Worm (Caenorhabditis elegans): ENCODE data around the gene unc-103.
A peak's percentile ranks its signal among the peaks of the same experiment; 100 is the strongest.

The unc-103 gene

ce11 chrIII:4095441-4096095 is 19.6 kb upstream of the unc-103 start, which contains the start of gene C03C10.7:
TSS of gene C03C10.7 (plus strand) at chrIII:4096045.
- peak in 1 of 6 experiments; percentile 4 for TF ChIP-seq elt-3 (tag; optimal IDR thresholded peaks at IDR 0.05)
- TF ChIP-seq blmp-1 (tag; optimal IDR thresholded peaks at IDR 0.05), result peak; percentile 8
- TF ChIP-seq snpc-4 (tag; optimal IDR thresholded peaks at IDR 0.05), result no peak
- peak; percentile 64 to 72 (median 65) for TF ChIP-seq dpl-1 (GFP tag; optimal IDR thresholded peaks at IDR 0.05)
- no peak for TF ChIP-seq grh-1 (GFP tag; IDR thresholded peaks at IDR 0.05)
- no peak for TF ChIP-seq nhr-71 (tag; optimal IDR thresholded peaks at IDR 0.05)
- TF ChIP-seq alr-1 (tag; optimal IDR thresholded peaks at IDR 0.05; ENCODE audit: borderline replicate concordance), result no peak
- TF ChIP-seq pqm-1 (tag; optimal IDR thresholded peaks at IDR 0.05), result no peak
- TF ChIP-seq efl-1 (optimal IDR thresholded peaks at IDR 0.05), result peak in 1 of 2 experiments; percentile 53
- TF ChIP-seq efl-1 (GFP tag; optimal IDR thresholded peaks at IDR 0.05 in 1 of 2), result peak; percentile 68 to 96
- TF ChIP-seq lin-35 (GFP tag; optimal IDR thresholded peaks at IDR 0.05), result peak; percentile 11 to 42

- no peak for TF ChIP-seq ceh-82 (tag; optimal IDR thresholded peaks at IDR 0.05)
- no peak for TF ChIP-seq nhr-20 (tag; optimal IDR thresholded peaks at IDR 0.05)
- peak; percentile 72 for TF ChIP-seq nhr-85 (tag)
- peak; percentile 4 for TF ChIP-seq ztf-4 (tag; optimal IDR thresholded peaks at IDR 0.05)
- peak; percentile 55 for TF ChIP-seq F16B12.6 (tag; optimal IDR thresholded peaks at IDR 0.05)
- peak in 1 of 2 experiments; percentile 22 for TF ChIP-seq lin-35 (GFP tag; optimal IDR thresholded peaks at IDR 0.05)
- peak; percentile 22 for TF ChIP-seq snu-23 (GFP tag; optimal IDR thresholded peaks at IDR 0.05)
- TF ChIP-seq efl-1 (optimal IDR thresholded peaks at IDR 0.05), result peak in 1 of 2 experiments; percentile 44
- peak in 1 of 2 experiments; percentile 47 for TF ChIP-seq efl-1 (GFP tag; optimal IDR thresholded peaks at IDR 0.05 in 1 of 2)
- peak; percentile 6 for TF ChIP-seq nhr-47 (tag; optimal IDR thresholded peaks at IDR 0.05)
- no peak for TF ChIP-seq snpc-4 (tag; optimal IDR thresholded peaks at IDR 0.05)
- TF ChIP-seq fos-1 (tag; optimal IDR thresholded peaks at IDR 0.05), result no peak
These were observed 18.8 kb upstream of the unc-103 start for ce11 chrIII:4096370-4096842.

- TF ChIP-seq skn-1 (tag; optimal IDR thresholded peaks at IDR 0.05) (no peak), dpl-1 (GFP tag; optimal IDR thresholded peaks at IDR 0.05) (peak in 1 of 3 experiments; percentile 5), efl-1 (optimal IDR thresholded peaks at IDR 0.05) (peak in 1 of 2 experiments; percentile 35), efl-1 (GFP tag; optimal IDR thresholded peaks at IDR 0.05 in 1 of 2) (peak; percentile 2 to 71)
These were observed 17.0 kb upstream of the unc-103 start, which contains the start of gene rei-1 for ce11 chrIII:4098107-4098620. TSS of gene rei-1 (minus strand) at chrIII:4098190.

ce11 chrIII:4098751-4099150 is 16.4 kb upstream of the unc-103 start:
- TF ChIP-seq nhr-85 (tag), result peak; percentile 42
- TF ChIP-seq lir-3 (tag; optimal IDR thresholded peaks at IDR 0.05; ENCODE audit: poor library complexity), result no peak
- no peak for TF ChIP-seq dsc-1 (tag; optimal IDR thresholded peaks at IDR 0.05)
- TF ChIP-seq lin-15B (tag; optimal IDR thresholded peaks at IDR 0.05), result no peak
- no peak for TF ChIP-seq nhr-19 (GFP tag; conservative IDR thresholded peaks at IDR 0.05)
- TF ChIP-seq jun-1 (tag; optimal IDR thresholded peaks at IDR 0.05), result no peak
- TF ChIP-seq Y116A8C.19 (tag; optimal IDR thresholded peaks at IDR 0.05; ENCODE audit: borderline replicate concordance), result no peak
- no peak for TF ChIP-seq dpl-1 (GFP tag; optimal IDR thresholded peaks at IDR 0.05)
- TF ChIP-seq ztf-11 (tag; optimal IDR thresholded peaks at IDR 0.05), result no peak
- TF ChIP-seq C16A3.4 (tag; optimal IDR thresholded peaks at IDR 0.05), result no peak
- TF ChIP-seq blmp-1 (tag; optimal IDR thresholded peaks at IDR 0.05), result no peak
- no peak for TF ChIP-seq lin-13 (GFP tag; optimal IDR thresholded peaks at IDR 0.05)
- peak; percentile 15 for TF ChIP-seq nhr-20 (tag; optimal IDR thresholded peaks at IDR 0.05)
- TF ChIP-seq nhr-28 (tag; optimal IDR thresholded peaks at IDR 0.05), result no peak
- TF ChIP-seq efl-1 (optimal IDR thresholded peaks at IDR 0.05), result no peak
- TF ChIP-seq efl-1 (GFP tag; optimal IDR thresholded peaks at IDR 0.05 in 1 of 2), result peak in 1 of 2 experiments; percentile 90

Data from whole organism, L1 larva.